Fruit fly (Drosophila melanogaster): ENCODE measurements around the gene Ilp3.

Ilp3 gene

dm6 chr3L:9776804-9777393 is 25.0 kb downstream of the Ilp3 start (continued):
- TF ChIP-seq ken (GFP tag; IDR thresholded peaks at IDR 0.05) (no peak), Ptx1 (GFP tag; IDR thresholded peaks at IDR 0.05) (no peak), HLHmδ (GFP tag; optimal IDR thresholded peaks at IDR 0.05) (no peak)

dm6 chr3L:9775728-9776127 is 26.2 kb downstream of the Ilp3 start:
- TF ChIP-seq CG9932 (GFP tag; IDR thresholded peaks at IDR 0.05) (no peak), sr (GFP tag; IDR thresholded peaks at IDR 0.05) (no peak), CG18599 (GFP tag; optimal IDR thresholded peaks at IDR 0.05) (no peak), crol (GFP tag; IDR thresholded peaks at IDR 0.05) (peak; percentile 67), pan (optimal IDR thresholded peaks at IDR 0.05) (no peak), pan (GFP tag; optimal IDR thresholded peaks at IDR 0.05 in 1 of 2, IDR thresholded peaks at IDR 0.05 in 1 of 2) (no peak), Ets65A (GFP tag) (peak; percentile 53), gt (GFP tag; IDR thresholded peaks at IDR 0.05) (no peak), CG1792 (GFP tag; optimal IDR thresholded peaks at IDR 0.05) (no peak), ind (GFP tag; optimal IDR thresholded peaks at IDR 0.05) (no peak), Ets97D (GFP tag; optimal IDR thresholded peaks at IDR 0.05) (no peak), CG31388 (GFP tag; optimal IDR thresholded peaks at IDR 0.05) (no peak), Hey (tag; optimal IDR thresholded peaks at IDR 0.05) (peak; percentile 18), lab (GFP tag; optimal IDR thresholded peaks at IDR 0.05) (no peak), pita (GFP tag; optimal IDR thresholded peaks at IDR 0.05) (no peak), Dip3 (GFP tag; optimal IDR thresholded peaks at IDR 0.05) (no peak), bab2 (GFP tag; optimal IDR thresholded peaks at IDR 0.05) (no peak), sob (GFP tag; IDR thresholded peaks at IDR 0.05) (0 out of 2 replicates have a peak, but pooled peaks have one; percentile 9), abd-A (tag; optimal IDR thresholded peaks at IDR 0.05) (peak; percentile 64), CG8089 (GFP tag; optimal IDR thresholded peaks at IDR 0.05) (no peak), stc (GFP tag; IDR thresholded peaks at IDR 0.05) (no peak), CG17829 (tag; optimal IDR thresholded peaks at IDR 0.05) (no peak), croc (GFP tag; conservative IDR thresholded peaks at IDR 0.05) (no peak), slou (GFP tag; optimal IDR thresholded peaks at IDR 0.05) (no peak), dmrt99B (tag; optimal IDR thresholded peaks at IDR 0.05) (no peak), CG3065 (GFP tag; optimal IDR thresholded peaks at IDR 0.05) (no peak), Asciz (GFP tag; optimal IDR thresholded peaks at IDR 0.05) (no peak), NFAT (GFP tag; IDR thresholded peaks at IDR 0.05) (no peak), dan (GFP tag; IDR thresholded peaks at IDR 0.05) (no peak), Camta (GFP tag; optimal IDR thresholded peaks at IDR 0.05) (no peak), Side (GFP tag; optimal IDR thresholded peaks at IDR 0.05) (no peak), CG18262 (tag; optimal IDR thresholded peaks at IDR 0.05) (no peak), Med (GFP tag) (peak; percentile 60), cwo (GFP tag; optimal IDR thresholded peaks at IDR 0.05) (peak; percentile 75), mld (GFP tag; IDR thresholded peaks at IDR 0.05; ENCODE audit: partially characterized antibody) (no peak), pzg (GFP tag; optimal IDR thresholded peaks at IDR 0.05) (no peak), Hr3 (GFP tag; optimal IDR thresholded peaks at IDR 0.05) (no peak), bigmax (GFP tag; optimal IDR thresholded peaks at IDR 0.05) (no peak), CG1832 (GFP tag; optimal IDR thresholded peaks at IDR 0.05) (no peak), CG3995 (GFP tag; optimal IDR thresholded peaks at IDR 0.05) (no peak), Rfx (GFP tag; IDR thresholded peaks at IDR 0.05) (no peak), disco-r (GFP tag; optimal IDR thresholded peaks at IDR 0.05) (no peak), BtbVII (GFP tag; optimal IDR thresholded peaks at IDR 0.05) (no peak), eyg (GFP tag; optimal IDR thresholded peaks at IDR 0.05) (no peak), Xbp1 (GFP tag; optimal IDR thresholded peaks at IDR 0.05) (no peak), pum (GFP tag; optimal IDR thresholded peaks at IDR 0.05) (no peak), grn (GFP tag; optimal IDR thresholded peaks at IDR 0.05) (no peak), CG6272 (GFP tag; IDR thresholded peaks at IDR 0.05) (no peak)
